Fruit fly (Drosophila melanogaster) whole organism, embryonic: ENCODE measurements around the gene CG10147.

ENCODE experiments used
- Atf-2 ChIP-seq: fragments of 200-800 bp; sonication (Bioruptor generic); optimal IDR thresholded peaks from 2 replicates; lab custom pipeline; 2016; ENCODE audit warnings: missing biosample characterization, missing genetic modification characterization
- Awh ChIP-seq: fragments of 200-800 bp; sonication (Bioruptor generic); IDR thresholded peaks from 2 replicates; pipeline ENCODE4, ENCODE4 v1.3.6; 2022; ENCODE audit warnings: missing biosample characterization, missing genetic modification characterization
- CG10431 ChIP-seq: fragments of 200-800 bp; sonication (Bioruptor generic); optimal IDR thresholded peaks from 3 replicates; lab custom pipeline; 2018; ENCODE audit warnings: missing biosample characterization, mild to moderate bottlenecking, missing genetic modification characterization
- CG11398 ChIP-seq: fragments of 200-800 bp; sonication (Bioruptor generic); optimal IDR thresholded peaks from 2 replicates; lab custom pipeline; 2016; ENCODE audit warnings: missing biosample characterization, missing genetic modification characterization
- CG11560 ChIP-seq: fragments of 200-800 bp; sonication (Bioruptor generic); IDR thresholded peaks from 3 replicates; pipeline ENCODE4 v1.3.6; 2022; ENCODE audit warnings: missing biosample characterization, missing genetic modification characterization
- CG12071 ChIP-seq: fragments of 200-800 bp; sonication (Bioruptor generic); optimal IDR thresholded peaks from 3 replicates; lab custom pipeline; 2018; ENCODE audit warnings: missing biosample characterization, mild to moderate bottlenecking, missing genetic modification characterization
- CG15269 ChIP-seq: fragments of 200-800 bp; sonication (Bioruptor generic); optimal IDR thresholded peaks from 2 replicates; lab custom pipeline; 2018; ENCODE audit warnings: missing biosample characterization, mild to moderate bottlenecking, missing genetic modification characterization, moderate library complexity
- CG1603 ChIP-seq: fragments of 200-800 bp; sonication (Bioruptor generic); optimal IDR thresholded peaks from 2 replicates; lab custom pipeline; 2019; ENCODE audit warnings: missing biosample characterization, mild to moderate bottlenecking, missing genetic modification characterization, moderate library complexity
- CG17912 ChIP-seq: fragments of 200-800 bp; sonication (Bioruptor generic); optimal IDR thresholded peaks from 2 replicates; lab custom pipeline; 2018; ENCODE audit warnings: missing biosample characterization, mild to moderate bottlenecking, missing genetic modification characterization
- CG8944 ChIP-seq: fragments of 200-800 bp; sonication (Bioruptor generic); optimal IDR thresholded peaks from 3 replicates; lab custom pipeline; 2016; ENCODE audit warnings: missing biosample characterization, missing genetic modification characterization
- D19A ChIP-seq: fragments of 200-800 bp; optimal IDR thresholded peaks from 3 replicates; lab custom pipeline; 2019; ENCODE audit warnings: missing biosample characterization, mild to moderate bottlenecking, missing genetic modification characterization, moderate library complexity
- Dek ChIP-seq: fragments of 200-800 bp; sonication (Bioruptor generic); optimal IDR thresholded peaks from 3 replicates; lab custom pipeline; 2019; ENCODE audit warnings: missing biosample characterization, mild to moderate bottlenecking, missing genetic modification characterization, moderate library complexity
- Dll ChIP-seq: fragments of 200-800 bp; sonication (Bioruptor generic); IDR thresholded peaks from 4 replicates; pipeline ENCODE4 v1.3.6; 2022; ENCODE audit warnings: missing biosample characterization, missing genetic modification characterization; ENCODE audit not compliant: partially characterized antibody
- Drgx ChIP-seq: fragments of 200-800 bp; sonication (Bioruptor generic); IDR thresholded peaks from 2 replicates; pipeline ENCODE4 v1.3.6; 2022; ENCODE audit warnings: missing biosample characterization, missing genetic modification characterization
- Elba2 ChIP-seq: fragments of 200-800 bp; sonication (Bioruptor generic); optimal IDR thresholded peaks from 3 replicates; lab custom pipeline; 2016; ENCODE audit warnings: missing biosample characterization, missing genetic modification characterization
- Ets65A ChIP-seq: fragments of 200-800 bp; sonication (Bioruptor generic); peaks from one replicate; lab custom pipeline; 2016; ENCODE audit warnings: missing biosample characterization, missing genetic modification characterization
- HHEX ChIP-seq: fragments of 200-800 bp; sonication (Bioruptor generic); optimal IDR thresholded peaks from 3 replicates; lab custom pipeline; 2017; ENCODE audit warnings: missing biosample characterization, mild to moderate bottlenecking, missing genetic modification characterization, missing genetic modification reagents
- Hr78 ChIP-seq, 2 experiments: fragments of 200-800 bp in 1 of 2; fragments of >200 bp in 1 of 2; sonication (Bioruptor generic) in 1 of 2; optimal IDR thresholded peaks; 2 replicates each; lab custom pipeline; 2017 to 2019; ENCODE audit warnings: missing biosample characterization in 2 of 2, missing genetic modification characterization in 2 of 2, mild to moderate bottlenecking in 1 of 2, moderate library complexity in 1 of 2
- Med ChIP-seq: fragments of 200-800 bp; sonication (Bioruptor generic); peaks from one replicate; lab custom pipeline; 2016; ENCODE audit warnings: missing biosample characterization, missing genetic modification characterization, mild to moderate bottlenecking, inconsistent platforms, moderate library complexity
- NfI ChIP-seq: fragments of 200-800 bp; sonication (Bioruptor generic); optimal IDR thresholded peaks from 3 replicates; lab custom pipeline; 2018; ENCODE audit warnings: missing biosample characterization, mild to moderate bottlenecking, missing genetic modification characterization, moderate library complexity
- Sox102F ChIP-seq: fragments of 200-800 bp; sonication (Bioruptor generic); optimal IDR thresholded peaks from 2 replicates; lab custom pipeline; 2018; ENCODE audit warnings: missing biosample characterization, mild to moderate bottlenecking, missing genetic modification characterization, moderate library complexity
- Xrp1 ChIP-seq: fragments of 200-800 bp; sonication (Bioruptor generic); IDR thresholded peaks from 2 replicates; pipeline ENCODE4 v1.3.6; 2022; ENCODE audit warnings: missing biosample characterization, missing genetic modification characterization
- YL-1 ChIP-seq: fragments of 200-800 bp; sonication (Bioruptor generic); optimal IDR thresholded peaks from 3 replicates; lab custom pipeline; 2017; ENCODE audit warnings: missing biosample characterization, mild to moderate bottlenecking, missing genetic modification characterization
- abd-A ChIP-seq: fragments of 200-800 bp; sonication (Bioruptor generic); optimal IDR thresholded peaks from 3 replicates; lab custom pipeline; 2019; ENCODE audit warnings: missing biosample characterization, mild to moderate bottlenecking, missing genetic modification characterization, moderate library complexity
- ato ChIP-seq: fragments of 200-800 bp; sonication (Bioruptor generic); IDR thresholded peaks from 2 replicates; pipeline ENCODE4 v1.3.6; 2022; ENCODE audit warnings: missing biosample characterization, missing genetic modification characterization; ENCODE audit not compliant: partially characterized antibody
- bcd ChIP-seq: fragments of 200-800 bp; sonication (Bioruptor generic); optimal IDR thresholded peaks from 2 replicates; lab custom pipeline; 2017; ENCODE audit warnings: missing biosample characterization, mild to moderate bottlenecking, missing genetic modification characterization
- corto ChIP-seq: fragments of 200-800 bp; sonication (Bioruptor generic); optimal IDR thresholded peaks from 2 replicates; lab custom pipeline; 2016; ENCODE audit warnings: missing biosample characterization, mild to moderate bottlenecking, missing genetic modification characterization, moderate library complexity
- crp ChIP-seq, 2 experiments: fragments of 200-800 bp; sonication (Bioruptor generic); optimal IDR thresholded peaks; 2 replicates in 1 of 2; 3 replicates in 1 of 2; lab custom pipeline; 2017; ENCODE audit warnings: missing biosample characterization in 2 of 2, missing genetic modification characterization in 2 of 2, mild to moderate bottlenecking in 1 of 2, moderate library complexity in 1 of 2
- dmrt11E ChIP-seq: fragments of 200-800 bp; sonication (Bioruptor generic); optimal IDR thresholded peaks from 3 replicates; lab custom pipeline; 2018; ENCODE audit warnings: missing biosample characterization, mild to moderate bottlenecking, missing genetic modification characterization, moderate library complexity
- dpn ChIP-seq, 2 experiments: fragments of 200-800 bp; sonication (Bioruptor generic); optimal IDR thresholded peaks; 3 replicates each; lab custom pipeline; 2016; ENCODE audit warnings: missing biosample characterization in 2 of 2, missing genetic modification characterization in 2 of 2
- fd3F ChIP-seq: fragments of 200-800 bp; sonication (Bioruptor generic); optimal IDR thresholded peaks from 2 replicates; lab custom pipeline; 2018; ENCODE audit warnings: missing biosample characterization, mild to moderate bottlenecking, missing genetic modification characterization, moderate library complexity
- ftz-f1 ChIP-seq: fragments of 200-800 bp; sonication (Bioruptor generic); optimal IDR thresholded peaks from 2 replicates; lab custom pipeline; 2016; ENCODE audit warnings: missing biosample characterization, missing genetic modification characterization
- gfzf ChIP-seq: fragments of 200-800 bp; sonication (Bioruptor generic); optimal IDR thresholded peaks from 2 replicates; lab custom pipeline; 2016; ENCODE audit warnings: missing biosample characterization, mild to moderate bottlenecking, missing genetic modification characterization, moderate library complexity
- gsb ChIP-seq: fragments of 200-800 bp; sonication (Bioruptor generic); IDR thresholded peaks from 2 replicates; pipeline ENCODE4 v1.3.6; 2022; ENCODE audit warnings: missing biosample characterization, missing genetic modification characterization
- gsb-n ChIP-seq: fragments of 200-800 bp; sonication (Bioruptor generic); optimal IDR thresholded peaks from 3 replicates; lab custom pipeline; 2018; ENCODE audit warnings: missing biosample characterization, mild to moderate bottlenecking, missing genetic modification characterization
- gt ChIP-seq: fragments of 200-800 bp; sonication (Bioruptor generic); IDR thresholded peaks from 2 replicates; pipeline ENCODE4 v1.3.6; 2022; ENCODE audit warnings: missing biosample characterization, missing genetic modification characterization
- hbn ChIP-seq: fragments of 200-800 bp; sonication (Bioruptor generic); IDR thresholded peaks from 2 replicates; pipeline ENCODE4 v1.3.6; 2022; ENCODE audit warnings: missing biosample characterization, missing genetic modification characterization; ENCODE audit not compliant: partially characterized antibody
- her ChIP-seq: fragments of 200-800 bp; sonication (Bioruptor generic); optimal IDR thresholded peaks from 2 replicates; lab custom pipeline; 2016; ENCODE audit warnings: missing biosample characterization, missing genetic modification characterization
- hkb ChIP-seq, 2 experiments: fragments of 200-800 bp in 1 of 2; fragments of >200 bp in 1 of 2; sonication (Bioruptor generic) in 1 of 2; IDR thresholded peaks in 1 of 2; optimal IDR thresholded peaks in 1 of 2; 2 replicates each; pipeline versions ENCODE4 v1.3.6 to Lab custom; 2017 to 2022; ENCODE audit warnings: missing biosample characterization in 1 of 2, missing genetic modification characterization in 1 of 2
- ken ChIP-seq: fragments of 200-800 bp; sonication (Bioruptor generic); IDR thresholded peaks from 3 replicates; pipeline ENCODE4 v1.3.6; 2022; ENCODE audit warnings: missing biosample characterization, missing genetic modification characterization
- lov ChIP-seq, 2 experiments: fragments of 200-800 bp in 1 of 2; fragments of >200 bp in 1 of 2; sonication (Bioruptor generic) in 1 of 2; IDR thresholded peaks in 1 of 2; optimal IDR thresholded peaks in 1 of 2; 2 replicates in 1 of 2; 3 replicates in 1 of 2; pipeline versions ENCODE4 v1.3.6 to Lab custom; 2017 to 2022; ENCODE audit warnings: missing biosample characterization in 1 of 2, missing genetic modification characterization in 1 of 2
- psq ChIP-seq: fragments of 200-800 bp; sonication (Bioruptor generic); optimal IDR thresholded peaks from 2 replicates; lab custom pipeline; 2017; ENCODE audit warnings: missing biosample characterization, missing genetic modification characterization
- sd ChIP-seq: fragments of 200-800 bp; sonication (Bioruptor generic); optimal IDR thresholded peaks from 3 replicates; lab custom pipeline; 2018; ENCODE audit warnings: missing biosample characterization, mild to moderate bottlenecking, missing genetic modification characterization, moderate library complexity
- sens ChIP-seq: fragments of 200-800 bp; sonication (Bioruptor generic); peaks from one replicate; lab custom pipeline; 2016; ENCODE audit warnings: missing biosample characterization, missing genetic modification characterization
- slbo ChIP-seq: fragments of 200-800 bp; sonication (Bioruptor generic); IDR thresholded peaks from 2 replicates; pipeline ENCODE4 v1.3.6; 2022; ENCODE audit warnings: missing biosample characterization, missing genetic modification characterization
- sug ChIP-seq: fragments of 200-800 bp; optimal IDR thresholded peaks from 2 replicates; lab custom pipeline; 2019; ENCODE audit warnings: missing biosample characterization, mild to moderate bottlenecking, missing genetic modification characterization, moderate library complexity
- zfh2 ChIP-seq: fragments of 200-800 bp; sonication (Bioruptor generic); optimal IDR thresholded peaks from 2 replicates; lab custom pipeline; 2016; ENCODE audit warnings: missing biosample characterization, missing genetic modification characterization

CG10147 gene

dm6 chr3L:6516901-6517300, 28.7 kb upstream of the CG10147 start (continued):
- 0 out of 2 replicates have a peak, but pooled peaks have one; percentile 28 for TF ChIP-seq slbo
- no peak for TF ChIP-seq zfh2 (GFP tag; lab: Kevin White, UChicago)
- no peak for TF ChIP-seq gsb-n (tag; lab: Kevin White, UChicago)
- TF ChIP-seq sd (tag; lab: Kevin White, UChicago), result peak; percentile 13
- TF ChIP-seq CG17912, result no peak
- TF ChIP-seq hkb (optimal IDR thresholded peaks at IDR 0.05; lab: Kevin White, UChicago), result no peak
- TF ChIP-seq hkb (GFP tag; IDR thresholded peaks at IDR 0.05; lab: Robert Waterston, UW), result 0 out of 2 replicates have a peak, but pooled peaks have one; percentile 25
- TF ChIP-seq CG8944 (GFP tag; lab: Kevin White, UChicago), result no peak
- TF ChIP-seq corto (GFP tag; lab: Kevin White, UChicago), result no peak
- TF ChIP-seq fd3F, result no peak
- no peak for TF ChIP-seq gfzf (GFP tag; lab: Kevin White, UChicago)
- peak; percentile 52 for TF ChIP-seq sug
- TF ChIP-seq Atf-2 (GFP tag; lab: Kevin White, UChicago), result no peak
- no peak for TF ChIP-seq CG11398
- TF ChIP-seq Xrp1 (GFP tag; lab: Robert Waterston, UW), result peak; percentile 16; the same call in 1 of the 2 replicates
- no peak for TF ChIP-seq dpn (GFP tag; optimal IDR thresholded peaks at IDR 0.05; lab: Kevin White, UChicago)
- no peak for TF ChIP-seq D19A
- peak; percentile 19 for TF ChIP-seq CG15269
- TF ChIP-seq psq (GFP tag; lab: Kevin White, UChicago), result no peak
- no peak for TF ChIP-seq Elba2 (GFP tag; lab: Kevin White, UChicago)
- TF ChIP-seq hbn (GFP tag; lab: Robert Waterston, UW), result no peak
- TF ChIP-seq CG1603 (tag; lab: Kevin White, UChicago), result peak; percentile 20
- TF ChIP-seq Sox102F, result peak; percentile 22
- peak; percentile 28 for TF ChIP-seq Ets65A (GFP tag; lab: Kevin White, UChicago)
- no peak for TF ChIP-seq gt
- no peak for TF ChIP-seq dmrt11E
- no peak for TF ChIP-seq Awh (GFP tag; lab: Robert Waterston, UW)
- peak; percentile 25 for TF ChIP-seq ftz-f1 (GFP tag; lab: Kevin White, UChicago)

dm6 chr3L:6512284-6512683, 24.1 kb upstream of the CG10147 start:
- TF ChIP-seq HHEX (GFP tag; lab: Kevin White, UChicago) (no peak), lov (optimal IDR thresholded peaks at IDR 0.05; lab: Kevin White, UChicago) (no peak), lov (GFP tag; IDR thresholded peaks at IDR 0.05; lab: Robert Waterston, UW) (no peak), Dll (GFP tag; lab: Robert Waterston, UW) (no peak), NfI (no peak), bcd (GFP tag; lab: Kevin White, UChicago) (no peak), ken (no peak), her (GFP tag; lab: Kevin White, UChicago) (no peak), Drgx (GFP tag; lab: Robert Waterston, UW) (no peak)

dm6 chr3L:6508083-6508482, 19.9 kb upstream of the CG10147 start:
- no peak for TF ChIP-seq crp (GFP tag; optimal IDR thresholded peaks at IDR 0.05; lab: Kevin White, UChicago)
- TF ChIP-seq YL-1 (GFP tag; lab: Kevin White, UChicago), result no peak
- TF ChIP-seq sens (GFP tag; lab: Kevin White, UChicago), result peak; percentile 2
- no peak for TF ChIP-seq Hr78 (GFP tag; optimal IDR thresholded peaks at IDR 0.05; lab: Kevin White, UChicago)
- TF ChIP-seq Med (GFP tag; lab: Kevin White, UChicago), result peak; percentile 37
- no peak for TF ChIP-seq CG11560 (tag; lab: Robert Waterston, UW)
- no peak for TF ChIP-seq Dek (tag; lab: Kevin White, UChicago)
- no peak for TF ChIP-seq CG10431 (GFP tag; lab: Kevin White, UChicago)
- TF ChIP-seq CG12071 (GFP tag; lab: Kevin White, UChicago), result no peak
- TF ChIP-seq ato (GFP tag; lab: Robert Waterston, UW), result no peak
- no peak for TF ChIP-seq gsb (GFP tag; lab: Robert Waterston, UW)
- TF ChIP-seq abd-A (tag; lab: Kevin White, UChicago), result peak; percentile 94
- TF ChIP-seq, all 482 proteins: peak for 3
